Worm (Caenorhabditis elegans) whole organism, L4/young adult: ENCODE measurements around the gene gakh-1.

Experiments used
- dao-5 ChIP-seq: sonication (generic microtip); optimal IDR thresholded peaks from 2 replicates; lab custom pipeline; 2016; ENCODE audit warnings: missing genotype, missing genetic modification characterization, moderate library complexity, missing compliant biosample characterization
- him-1 ChIP-seq: sonication (generic microtip); optimal IDR thresholded peaks from 2 replicates; lab custom pipeline; 2016; ENCODE audit warnings: missing genotype, missing genetic modification reagents, missing genetic modification characterization, missing compliant biosample characterization

DNA sequence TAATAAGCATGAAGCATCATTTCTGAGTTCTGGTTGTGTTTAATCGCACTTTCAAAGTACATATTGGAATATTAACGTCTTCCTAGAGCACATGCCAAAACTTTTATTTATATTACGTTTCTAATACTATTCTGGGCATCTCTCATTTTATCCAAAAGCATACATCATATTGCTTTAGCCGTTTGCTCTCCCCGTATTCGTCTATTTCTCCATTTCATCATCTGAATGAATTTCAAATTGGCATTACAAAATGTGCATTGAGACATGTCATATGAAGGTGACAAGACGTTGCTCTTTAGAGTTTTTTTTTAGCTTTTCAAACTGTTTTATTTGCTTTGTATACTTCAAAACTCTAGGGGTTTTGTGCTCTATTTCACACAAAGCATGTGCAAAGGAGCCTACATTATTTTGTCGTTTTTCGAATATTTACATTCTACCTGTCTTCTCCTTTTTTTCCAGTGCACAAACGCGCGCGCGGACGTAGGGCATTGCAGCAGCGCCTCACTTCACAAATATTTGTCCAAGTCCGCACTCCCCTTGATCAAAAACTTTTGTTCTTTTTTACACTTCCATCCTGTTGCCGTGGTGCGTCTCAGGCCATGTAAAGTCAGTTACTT is 9.7 kb upstream of the gakh-1 start:
- TF ChIP-seq him-1 (tag; lab: Kevin White, UChicago) (no peak), dao-5 (tag; lab: Kevin White, UChicago) (no peak)
